Fruit fly (Drosophila melanogaster): ENCODE measurements around the gene CG8043.

Gene CG8043

DNA sequence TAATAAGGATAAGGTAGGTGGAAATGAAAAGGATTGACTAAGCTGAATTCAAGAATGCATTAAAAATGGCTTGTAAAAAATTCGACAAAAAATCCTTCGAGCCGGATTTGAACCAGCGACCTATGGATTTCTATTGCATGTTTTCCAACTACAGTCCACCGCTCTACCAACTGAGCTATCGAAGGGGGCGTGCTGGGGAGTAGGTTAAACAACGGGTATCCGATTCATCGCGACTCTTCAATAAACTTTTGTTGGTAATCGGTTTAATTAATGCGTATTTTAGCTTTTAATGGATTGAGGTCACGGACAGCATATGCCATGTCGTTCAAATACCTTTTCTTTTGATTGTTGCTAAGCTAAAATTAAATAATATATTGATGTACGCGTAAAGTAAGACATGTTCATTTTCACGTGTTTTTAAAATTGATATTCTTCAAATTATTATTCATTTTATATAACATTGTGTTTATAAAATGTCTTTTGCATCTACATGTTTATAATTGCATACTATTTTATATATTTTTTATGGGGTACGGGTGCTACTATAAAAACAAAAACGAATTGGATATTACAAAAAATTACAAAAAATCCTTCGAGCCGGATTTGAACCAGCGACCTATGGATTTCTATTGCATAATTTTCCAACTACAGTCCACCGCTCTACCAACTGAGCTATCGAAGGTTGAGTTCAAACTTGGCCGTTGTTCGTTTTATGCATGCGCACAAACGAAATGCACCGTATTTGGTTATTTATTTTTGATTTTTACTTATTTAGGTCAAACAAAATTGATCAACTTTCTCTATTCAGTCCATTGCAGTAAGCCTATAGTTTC lies 8.5 kb upstream of the CG8043 start (continued):
- TF ChIP-seq CG13894 (tag; optimal IDR thresholded peaks at IDR 0.05) = no peak
- no peak for TF ChIP-seq CG17802 (tag; optimal IDR thresholded peaks at IDR 0.05)
- peak; percentile 89 for TF ChIP-seq CG7963 (GFP tag; IDR thresholded peaks at IDR 0.05; ENCODE audit: partially characterized antibody)
- no peak for TF ChIP-seq CG6175 (GFP tag; IDR thresholded peaks at IDR 0.05)
- TF ChIP-seq wor (GFP tag; IDR thresholded peaks at IDR 0.05) = no peak
- no peak for TF ChIP-seq Sry-δ (GFP tag; optimal IDR thresholded peaks at IDR 0.05)
- TF ChIP-seq scrt (GFP tag; optimal IDR thresholded peaks at IDR 0.05) = no peak
- no peak for TF ChIP-seq lab (GFP tag; optimal IDR thresholded peaks at IDR 0.05)
- peak; percentile 93 for TF ChIP-seq exex (tag; optimal IDR thresholded peaks at IDR 0.05)
- no peak for TF ChIP-seq CG1647 (GFP tag; optimal IDR thresholded peaks at IDR 0.05)
- no peak for TF ChIP-seq CG14965 (GFP tag; optimal IDR thresholded peaks at IDR 0.05; ENCODE audit: borderline replicate concordance)
- TF ChIP-seq bowl (GFP tag; IDR thresholded peaks at IDR 0.05) = no peak
- TF ChIP-seq Mes4 (GFP tag; optimal IDR thresholded peaks at IDR 0.05) = no peak
- no peak for TF ChIP-seq B-H2 (GFP tag; optimal IDR thresholded peaks at IDR 0.05)
- TF ChIP-seq CG10462 (GFP tag; optimal IDR thresholded peaks at IDR 0.05) = no peak
- TF ChIP-seq pita (GFP tag; optimal IDR thresholded peaks at IDR 0.05) = no peak
- TF ChIP-seq rib (GFP tag; IDR thresholded peaks at IDR 0.05) = no peak
- no peak for TF ChIP-seq Dek (tag; optimal IDR thresholded peaks at IDR 0.05)
- peak; percentile 48 for TF ChIP-seq CG16813 (GFP tag; IDR thresholded peaks at IDR 0.05; ENCODE audit: partially characterized antibody)
- no peak for TF ChIP-seq slou (GFP tag; optimal IDR thresholded peaks at IDR 0.05)
- TF ChIP-seq Myb (GFP tag; optimal IDR thresholded peaks at IDR 0.05) = no peak
- no peak for TF ChIP-seq gfzf (GFP tag; optimal IDR thresholded peaks at IDR 0.05)
- no peak for TF ChIP-seq gt (GFP tag; IDR thresholded peaks at IDR 0.05)
- no peak for TF ChIP-seq Hey (tag; optimal IDR thresholded peaks at IDR 0.05)
- TF ChIP-seq yki (optimal IDR thresholded peaks at IDR 0.05) = no peak
- peak; percentile 77 for TF ChIP-seq mirr (GFP tag; optimal IDR thresholded peaks at IDR 0.05)
- TF ChIP-seq oc (tag; optimal IDR thresholded peaks at IDR 0.05) = no peak
- no peak for TF ChIP-seq CG10274 (GFP tag; optimal IDR thresholded peaks at IDR 0.05)
- no peak for TF ChIP-seq CG3847 (GFP tag; IDR thresholded peaks at IDR 0.05)
- TF ChIP-seq unc-4 (GFP tag; IDR thresholded peaks at IDR 0.05; ENCODE audit: partially characterized antibody) = peak; percentile 44; the same call in 1 of the 2 replicates
- TF ChIP-seq tap (tag; optimal IDR thresholded peaks at IDR 0.05) = no peak
- peak; percentile 16 for TF ChIP-seq CG2678 (tag; optimal IDR thresholded peaks at IDR 0.05)
- no peak for TF ChIP-seq CG30020 (tag; optimal IDR thresholded peaks at IDR 0.05)
- no peak for TF ChIP-seq CG1233 (GFP tag; optimal IDR thresholded peaks at IDR 0.05)
- no peak; the same call in 1 of the 2 replicates for TF ChIP-seq CG13287 (GFP tag; IDR thresholded peaks at IDR 0.05; ENCODE audit: partially characterized antibody)
- TF ChIP-seq Stat92E (GFP tag; optimal IDR thresholded peaks at IDR 0.05) = no peak
- no peak for TF ChIP-seq Fer2 (tag; optimal IDR thresholded peaks at IDR 0.05)
- TF ChIP-seq nerfin-2 (GFP tag; IDR thresholded peaks at IDR 0.05; ENCODE audit: partially characterized antibody) = peak; percentile 75
- no peak for TF ChIP-seq insv (GFP tag; optimal IDR thresholded peaks at IDR 0.05)
- TF ChIP-seq CG16815 (GFP tag; optimal IDR thresholded peaks at IDR 0.05) = no peak
- TF ChIP-seq unpg (GFP tag; optimal IDR thresholded peaks at IDR 0.05) = no peak
- no peak for TF ChIP-seq MESR4 (GFP tag; optimal IDR thresholded peaks at IDR 0.05)
- TF ChIP-seq Fer3 (tag; optimal IDR thresholded peaks at IDR 0.05) = no peak
- TF ChIP-seq sens (GFP tag) = peak; percentile 79
- TF ChIP-seq Dll (GFP tag; IDR thresholded peaks at IDR 0.05; ENCODE audit: partially characterized antibody) = 0 out of 4 replicates have a peak, but pooled peaks have one; percentile 36
- no peak for TF ChIP-seq CG6689 (GFP tag; IDR thresholded peaks at IDR 0.05)
- no peak for TF ChIP-seq CG15011 (GFP tag; optimal IDR thresholded peaks at IDR 0.05)
- TF ChIP-seq Dp (GFP tag; optimal IDR thresholded peaks at IDR 0.05) = no peak
